Worm (Caenorhabditis elegans): ENCODE data around the gene rab-19.

ce11 chrIV:13381823-13382222 is 2.4 kb downstream of the rab-19 start, which contains the start of gene emc-3:
- TF ChIP-seq nhr-12 (tag; optimal IDR thresholded peaks at IDR 0.05) (no peak), elt-3 (tag; optimal IDR thresholded peaks at IDR 0.05) (no peak), skn-1 (tag; optimal IDR thresholded peaks at IDR 0.05) (no peak), lsy-12 (tag; optimal IDR thresholded peaks at IDR 0.05) (no peak), mml-1 (tag; optimal IDR thresholded peaks at IDR 0.05) (no peak), fkh-10 (GFP tag; optimal IDR thresholded peaks at IDR 0.05) (no peak), unc-62 (GFP tag; optimal IDR thresholded peaks at IDR 0.05) (no peak), mdl-1 (tag; optimal IDR thresholded peaks at IDR 0.05) (no peak), tbx-2 (tag; optimal IDR thresholded peaks at IDR 0.05) (no peak), lin-15B (tag; optimal IDR thresholded peaks at IDR 0.05) (no peak), pqm-1 (tag; optimal IDR thresholded peaks at IDR 0.05) (no peak), pha-4 (tag; optimal IDR thresholded peaks at IDR 0.05) (no peak), elt-2 (tag; optimal IDR thresholded peaks at IDR 0.05) (no peak)

Measured in whole organism, L3 larva.